Worm (Caenorhabditis elegans) whole organism, L3 larva: ENCODE results near the gene toca-2.

Source experiments
- elt-1 ChIP-seq: fragments of 150-350 bp; optimal IDR thresholded peaks from 2 replicates; lab custom pipeline; 2014; ENCODE audit warnings: missing biosample characterization, missing genetic modification characterization
- fos-1 ChIP-seq: fragments of 150-350 bp; optimal IDR thresholded peaks from 2 replicates; lab custom pipeline; 2014; ENCODE audit warnings: missing biosample characterization, missing genetic modification characterization
- nhr-11 ChIP-seq: fragments of 150-350 bp; optimal IDR thresholded peaks from 2 replicates; lab custom pipeline; 2014; ENCODE audit warnings: missing biosample characterization, missing genetic modification characterization
- nhr-43 ChIP-seq: sonication (generic microtip); optimal IDR thresholded peaks from 2 replicates; lab custom pipeline; 2016; ENCODE audit warnings: mild to moderate bottlenecking, missing genetic modification characterization, missing compliant biosample characterization; ENCODE audit not compliant: poor library complexity, severe bottlenecking
- zag-1 ChIP-seq: fragments of 150-350 bp; optimal IDR thresholded peaks from 2 replicates; lab custom pipeline; 2014; ENCODE audit warnings: missing biosample characterization, missing genetic modification characterization

DNA sequence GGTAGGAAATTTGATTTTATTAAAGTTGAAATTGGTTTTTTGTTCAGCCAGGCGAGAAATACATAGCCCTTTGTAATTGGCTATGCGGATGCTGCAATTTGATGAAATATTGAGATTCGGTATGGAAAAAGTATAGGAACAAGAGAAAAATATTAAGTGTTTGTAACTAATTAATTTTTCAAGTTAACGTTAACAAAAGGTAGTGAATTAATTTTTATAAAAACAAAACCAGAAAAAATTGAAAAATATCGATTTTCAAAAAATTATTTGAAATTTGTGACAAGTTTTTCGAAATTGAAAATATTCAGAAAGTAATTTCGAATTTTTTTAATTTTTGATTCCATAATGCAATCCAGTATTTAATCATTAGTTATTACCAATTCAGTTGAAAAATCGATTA is 24.1 kb upstream of the toca-2 start, which contains the start of gene W06F12.2:
- TF ChIP-seq nhr-43 (tag; lab: Kevin White, UChicago) (no peak), nhr-11 (tag; lab: Kevin White, UChicago) (no peak), zag-1 (tag; lab: Kevin White, UChicago) (no peak), fos-1 (tag; lab: Kevin White, UChicago) (no peak), elt-1 (tag; lab: Kevin White, UChicago) (no peak)
